Fruit fly (Drosophila melanogaster) whole organism, embryonic: Measurements from ENCODE around the gene MsrA.

Experiments
- Antp ChIP-seq: fragments of 200-800 bp; sonication (Bioruptor generic); optimal IDR thresholded peaks from 3 replicates; lab custom pipeline; 2016; ENCODE audit warnings: missing biosample characterization, missing genetic modification characterization
- Atf3 ChIP-seq: fragments of 200-800 bp; sonication (Bioruptor generic); optimal IDR thresholded peaks from 3 replicates; lab custom pipeline; 2016; ENCODE audit warnings: missing biosample characterization, missing genetic modification characterization
- Bteb2 ChIP-seq: fragments of 200-800 bp; sonication (Bioruptor generic); optimal IDR thresholded peaks from 2 replicates; lab custom pipeline; 2016; ENCODE audit warnings: missing biosample characterization, missing genetic modification characterization
- CG1233 ChIP-seq: fragments of 200-800 bp; sonication (Bioruptor generic); optimal IDR thresholded peaks from 4 replicates; lab custom pipeline; 2018; ENCODE audit warnings: missing biosample characterization, mild to moderate bottlenecking, missing genetic modification characterization
- CG12659 ChIP-seq: fragments of 200-800 bp; sonication (Bioruptor generic); optimal IDR thresholded peaks from 3 replicates; lab custom pipeline; 2017; ENCODE audit warnings: mild to moderate bottlenecking, missing biosample characterization, missing genetic modification reagents, missing genetic modification characterization
- CG12769 ChIP-seq: fragments of 200-800 bp; sonication (Bioruptor generic); optimal IDR thresholded peaks from 2 replicates; lab custom pipeline; 2019; ENCODE audit warnings: missing biosample characterization, mild to moderate bottlenecking, missing genetic modification characterization, moderate library complexity
- CG14050 ChIP-seq: fragments of 200-800 bp; sonication (Bioruptor generic); IDR thresholded peaks from 3 replicates; pipeline ENCODE4 v1.3.6; 2022; ENCODE audit warnings: missing biosample characterization, missing genetic modification characterization
- CG15073 ChIP-seq: fragments of 200-800 bp; sonication (Bioruptor generic); optimal IDR thresholded peaks from 2 replicates; lab custom pipeline; 2016; ENCODE audit warnings: missing biosample characterization, missing genetic modification characterization
- CG1529 ChIP-seq: fragments of 200-800 bp; sonication (Bioruptor generic); optimal IDR thresholded peaks from 3 replicates; lab custom pipeline; 2018; ENCODE audit warnings: missing biosample characterization, missing genetic modification characterization
- CG17568 ChIP-seq: fragments of 200-800 bp; sonication (Bioruptor generic); optimal IDR thresholded peaks from 2 replicates; lab custom pipeline; 2018; ENCODE audit warnings: missing biosample characterization, mild to moderate bottlenecking, missing genetic modification characterization, moderate library complexity
- CG34422 ChIP-seq: fragments of 200-800 bp; sonication (Bioruptor generic); IDR thresholded peaks from 3 replicates; pipeline ENCODE4 v1.3.6; 2022; ENCODE audit warnings: missing biosample characterization, missing genetic modification characterization
- CG3838 ChIP-seq: fragments of 200-800 bp; sonication (Bioruptor generic); optimal IDR thresholded peaks from 3 replicates; lab custom pipeline; 2016; ENCODE audit warnings: missing biosample characterization, missing genetic modification characterization
- CG3847 ChIP-seq: fragments of 200-800 bp; sonication (Bioruptor generic); IDR thresholded peaks from 2 replicates; pipeline ENCODE4 v1.3.6; 2022; ENCODE audit warnings: missing biosample characterization, missing genetic modification characterization
- CG4617 ChIP-seq: fragments of 200-800 bp; sonication (Bioruptor generic); optimal IDR thresholded peaks from 3 replicates; lab custom pipeline; 2016; ENCODE audit warnings: missing biosample characterization, missing genetic modification characterization, borderline replicate concordance
- CG5953 ChIP-seq: fragments of 200-800 bp; sonication (Bioruptor generic); IDR thresholded peaks from 2 replicates; pipeline ENCODE4 v1.3.6; 2022; ENCODE audit warnings: missing biosample characterization, missing genetic modification characterization
- CG8290 ChIP-seq, 3 experiments: fragments of 200-800 bp; sonication (Bioruptor generic); optimal IDR thresholded peaks; 2 replicates each; lab custom pipeline; 2016 to 2019; ENCODE audit warnings: missing biosample characterization in 3 of 3, missing genetic modification characterization in 3 of 3, mild to moderate bottlenecking in 2 of 3, moderate library complexity in 1 of 3
- Deaf1 ChIP-seq: fragments of 200-800 bp; optimal IDR thresholded peaks from 3 replicates; lab custom pipeline; 2019; ENCODE audit warnings: missing biosample characterization, mild to moderate bottlenecking, missing genetic modification characterization, moderate library complexity
- Dp ChIP-seq: fragments of 200-800 bp; sonication (Bioruptor generic); optimal IDR thresholded peaks from 2 replicates; lab custom pipeline; 2018; ENCODE audit warnings: missing biosample characterization, mild to moderate bottlenecking, missing genetic modification characterization, moderate library complexity
- Ets65A ChIP-seq: fragments of 200-800 bp; sonication (Bioruptor generic); peaks from one replicate; lab custom pipeline; 2016; ENCODE audit warnings: missing biosample characterization, missing genetic modification characterization
- HLH54F ChIP-seq: fragments of 200-800 bp; sonication (Bioruptor generic); optimal IDR thresholded peaks from 3 replicates; lab custom pipeline; 2016; ENCODE audit warnings: missing biosample characterization, missing genetic modification characterization
- Hand ChIP-seq: fragments of 200-800 bp; sonication (Bioruptor generic); optimal IDR thresholded peaks from 2 replicates; lab custom pipeline; 2017; ENCODE audit warnings: mild to moderate bottlenecking, missing biosample characterization, missing genetic modification reagents, missing genetic modification characterization
- Kr ChIP-seq: fragments of 200-800 bp; sonication (Bioruptor generic); optimal IDR thresholded peaks from 2 replicates; lab custom pipeline; 2017; ENCODE audit warnings: missing biosample characterization, mild to moderate bottlenecking, missing genetic modification characterization
- Med ChIP-seq: fragments of 200-800 bp; sonication (Bioruptor generic); peaks from one replicate; lab custom pipeline; 2016; ENCODE audit warnings: missing biosample characterization, missing genetic modification characterization, mild to moderate bottlenecking, inconsistent platforms, moderate library complexity
- Neu2 ChIP-seq: fragments of 200-800 bp; sonication (Bioruptor generic); optimal IDR thresholded peaks from 3 replicates; lab custom pipeline; 2016; ENCODE audit warnings: missing biosample characterization, missing genetic modification characterization, borderline replicate concordance
- Nf-YA ChIP-seq: fragments of 200-800 bp; sonication (Bioruptor generic); IDR thresholded peaks from 2 replicates; pipeline ENCODE4 v1.3.6; 2022; ENCODE audit warnings: missing biosample characterization, missing genetic modification characterization
- NfI ChIP-seq: fragments of 200-800 bp; sonication (Bioruptor generic); optimal IDR thresholded peaks from 3 replicates; lab custom pipeline; 2018; ENCODE audit warnings: missing biosample characterization, mild to moderate bottlenecking, missing genetic modification characterization, moderate library complexity
- Ravus ChIP-seq: fragments of 200-800 bp; sonication (Bioruptor generic); IDR thresholded peaks from 2 replicates; pipeline ENCODE4 v1.3.6; 2022; ENCODE audit warnings: missing biosample characterization, missing genetic modification characterization
- Scr ChIP-seq: fragments of 200-800 bp; sonication (Bioruptor generic); IDR thresholded peaks from 2 replicates; pipeline ENCODE4 v1.3.6; 2022; ENCODE audit warnings: missing biosample characterization, missing genetic modification characterization; ENCODE audit not compliant: partially characterized antibody
- bigmax ChIP-seq: fragments of 200-800 bp; sonication (Bioruptor generic); optimal IDR thresholded peaks from 2 replicates; lab custom pipeline; 2018; ENCODE audit warnings: missing biosample characterization, mild to moderate bottlenecking, missing genetic modification characterization
- br ChIP-seq: fragments of >200 bp; optimal IDR thresholded peaks from 2 replicates; lab custom pipeline; 2017
- bsh ChIP-seq, 2 experiments: fragments of 200-800 bp; sonication (Bioruptor generic); optimal IDR thresholded peaks; 2 replicates each; lab custom pipeline; 2017 to 2018; ENCODE audit warnings: mild to moderate bottlenecking in 2 of 2, missing biosample characterization in 2 of 2, missing genetic modification characterization in 2 of 2, moderate library complexity in 1 of 2
- cas ChIP-seq: fragments of 200-800 bp; sonication (Bioruptor generic); IDR thresholded peaks from 2 replicates; pipeline ENCODE4 v1.3.6; 2022; ENCODE audit warnings: missing biosample characterization, missing genetic modification characterization
- chif ChIP-seq, 2 experiments: fragments of 200-800 bp; sonication (Bioruptor generic); optimal IDR thresholded peaks; 3 replicates each; lab custom pipeline; 2016; ENCODE audit warnings: missing biosample characterization in 2 of 2, missing genetic modification characterization in 2 of 2
- chn ChIP-seq: fragments of 200-800 bp; sonication (Bioruptor generic); optimal IDR thresholded peaks from 2 replicates; lab custom pipeline; 2016; ENCODE audit warnings: missing biosample characterization, missing genetic modification characterization
- corto ChIP-seq: fragments of 200-800 bp; sonication (Bioruptor generic); optimal IDR thresholded peaks from 2 replicates; lab custom pipeline; 2016; ENCODE audit warnings: missing biosample characterization, mild to moderate bottlenecking, missing genetic modification characterization, moderate library complexity
- croc ChIP-seq: fragments of 200-800 bp; sonication (Bioruptor generic); conservative IDR thresholded peaks from 3 replicates; pipeline ENCODE4 v1.3.6; 2022; ENCODE audit warnings: missing biosample characterization, missing genetic modification characterization
- da ChIP-seq: fragments of 200-800 bp; sonication (Bioruptor generic); optimal IDR thresholded peaks from 2 replicates; lab custom pipeline; 2016; ENCODE audit warnings: missing biosample characterization, missing genetic modification characterization
- dati ChIP-seq: fragments of 200-800 bp; sonication (Bioruptor generic); IDR thresholded peaks from 2 replicates; pipeline ENCODE4 v1.3.6; 2022; ENCODE audit warnings: missing biosample characterization, missing genetic modification characterization
- emc ChIP-seq: fragments of 200-800 bp; sonication (Bioruptor generic); optimal IDR thresholded peaks from 2 replicates; lab custom pipeline; 2016; ENCODE audit warnings: missing biosample characterization, missing genetic modification characterization
- fd64A ChIP-seq: fragments of 200-800 bp; sonication (Bioruptor generic); optimal IDR thresholded peaks from 3 replicates; lab custom pipeline; 2018; ENCODE audit warnings: missing biosample characterization, mild to moderate bottlenecking, missing genetic modification characterization
- ind ChIP-seq: fragments of 200-800 bp; sonication (Bioruptor generic); optimal IDR thresholded peaks from 3 replicates; lab custom pipeline; 2016; ENCODE audit warnings: missing biosample characterization, missing genetic modification characterization
- jigr1 ChIP-seq: fragments of 200-800 bp; sonication (Bioruptor generic); IDR thresholded peaks from 3 replicates; pipeline ENCODE4 v1.3.6; 2022; ENCODE audit warnings: missing biosample characterization, missing genetic modification characterization
- kay ChIP-seq: fragments of 200-800 bp; sonication (Bioruptor generic); optimal IDR thresholded peaks from 2 replicates; lab custom pipeline; 2016; ENCODE audit warnings: missing biosample characterization, missing genetic modification characterization
- mam ChIP-seq: fragments of 200-800 bp; sonication (Bioruptor generic); optimal IDR thresholded peaks from 3 replicates; lab custom pipeline; 2016; ENCODE audit warnings: missing biosample characterization, missing genetic modification characterization
- nom ChIP-seq: fragments of 200-800 bp; sonication (Bioruptor generic); optimal IDR thresholded peaks from 2 replicates; lab custom pipeline; 2017; ENCODE audit warnings: missing biosample characterization, missing genetic modification characterization, mild to moderate bottlenecking, moderate library complexity, missing genetic modification reagents
- onecut ChIP-seq: fragments of 200-800 bp; sonication (Bioruptor generic); IDR thresholded peaks from 2 replicates; pipeline ENCODE4 v1.3.6; 2022; ENCODE audit warnings: missing biosample characterization, missing genetic modification characterization
- pb ChIP-seq: fragments of 200-800 bp; sonication (Bioruptor generic); optimal IDR thresholded peaks from 3 replicates; lab custom pipeline; 2016; ENCODE audit warnings: missing biosample characterization, missing genetic modification characterization
- pum ChIP-seq: fragments of 200-800 bp; sonication (Bioruptor generic); optimal IDR thresholded peaks from 2 replicates; lab custom pipeline; 2016; ENCODE audit warnings: missing biosample characterization, missing genetic modification characterization
- run ChIP-seq: fragments of 200-800 bp; sonication (Bioruptor generic); optimal IDR thresholded peaks from 3 replicates; lab custom pipeline; 2018; ENCODE audit warnings: missing biosample characterization, mild to moderate bottlenecking, missing genetic modification characterization
- slp2 ChIP-seq: fragments of 200-800 bp; sonication (Bioruptor generic); optimal IDR thresholded peaks from 2 replicates; lab custom pipeline; 2016; ENCODE audit warnings: missing biosample characterization, missing genetic modification characterization
- vnd ChIP-seq: fragments of 200-800 bp; sonication (Bioruptor generic); IDR thresholded peaks from 3 replicates; pipeline ENCODE4 v1.3.6; 2022; ENCODE audit warnings: missing biosample characterization, missing genetic modification characterization; ENCODE audit not compliant: partially characterized antibody

Gene MsrA

DNA sequence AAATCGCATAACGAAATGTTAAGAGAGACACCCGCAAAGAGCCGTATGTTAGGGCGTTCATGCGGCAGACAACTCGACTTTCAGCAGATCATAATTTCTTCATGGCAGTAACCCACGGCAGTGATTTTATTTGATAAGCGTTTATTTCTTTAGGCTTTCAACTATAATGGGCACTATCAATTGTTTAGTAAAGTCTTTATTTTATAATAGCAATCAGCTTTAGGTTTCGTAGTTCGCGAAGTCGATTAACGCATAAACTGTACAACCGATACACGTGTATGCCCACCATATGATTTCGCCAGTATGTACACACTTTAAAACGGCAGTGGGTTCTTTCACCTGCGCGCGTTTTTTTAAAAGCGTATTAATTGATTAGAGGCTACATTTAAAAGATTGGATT lies 2.6 kb upstream of the MsrA start, which contains the start of gene CG7841 (continued):
- peak; percentile 91 for TF ChIP-seq CG3838
- peak; percentile 94 for TF ChIP-seq da (GFP tag; lab: Kevin White, UChicago)
- peak; percentile 98 for TF ChIP-seq Ets65A (GFP tag; lab: Kevin White, UChicago)
- peak; percentile 98 for TF ChIP-seq CG1233 (GFP tag; lab: Kevin White, UChicago)
- no peak; the same call in 1 of the 3 replicates for TF ChIP-seq jigr1 (GFP tag; lab: Robert Waterston, UW)
- peak; percentile 92 for TF ChIP-seq slp2 (GFP tag; lab: Kevin White, UChicago)
- TF ChIP-seq nom (GFP tag; lab: Kevin White, UChicago), result peak; percentile 98
- TF ChIP-seq kay (GFP tag; lab: Kevin White, UChicago), result peak; percentile 93
- TF ChIP-seq mam, result peak; percentile 96
- peak; percentile 96 for TF ChIP-seq CG14050
- TF ChIP-seq CG15073 (GFP tag; lab: Kevin White, UChicago), result peak; percentile 61
- peak; percentile 96 for TF ChIP-seq onecut
- peak; percentile 98 for TF ChIP-seq corto
- peak; percentile 93 for TF ChIP-seq CG5953 (GFP tag; lab: Robert Waterston, UW)
- peak; percentile 92 for TF ChIP-seq Nf-YA (GFP tag; lab: Robert Waterston, UW)
- peak; percentile 94 for TF ChIP-seq Atf3 (GFP tag; lab: Kevin White, UChicago)
- peak; percentile 87 for TF ChIP-seq Deaf1
- TF ChIP-seq bigmax (GFP tag; lab: Kevin White, UChicago), result peak; percentile 80
- TF ChIP-seq NfI (GFP tag; lab: Kevin White, UChicago), result peak; percentile 98
- TF ChIP-seq Kr, result peak; percentile 85
- TF ChIP-seq CG1529 (GFP tag; lab: Kevin White, UChicago), result peak; percentile 96
- no peak for TF ChIP-seq vnd
- peak; percentile 97 for TF ChIP-seq HLH54F (GFP tag; lab: Kevin White, UChicago)
- peak; percentile 99 for TF ChIP-seq Hand (GFP tag; lab: Kevin White, UChicago)
- peak; percentile 94 for TF ChIP-seq CG8290 (GFP tag; optimal IDR thresholded peaks at IDR 0.05; lab: Kevin White, UChicago)
- peak; percentile 94 to 96 for TF ChIP-seq CG8290 (tag; optimal IDR thresholded peaks at IDR 0.05; lab: Kevin White, UChicago)
- peak; percentile 98 for TF ChIP-seq fd64A (GFP tag; lab: Kevin White, UChicago)
- peak; percentile 95 for TF ChIP-seq Antp (GFP tag; lab: Kevin White, UChicago)
- TF ChIP-seq ind (GFP tag; lab: Kevin White, UChicago), result peak; percentile 96
- TF ChIP-seq bsh (GFP tag; optimal IDR thresholded peaks at IDR 0.05; lab: Kevin White, UChicago), result peak; percentile 96 to 99
- peak; percentile 97 for TF ChIP-seq run (tag; lab: Kevin White, UChicago)
- TF ChIP-seq Ravus (GFP tag; lab: Robert Waterston, UW), result peak; percentile 75; the same call in 1 of the 2 replicates
- TF ChIP-seq dati (GFP tag; lab: Robert Waterston, UW), result peak; percentile 87; the same call in 1 of the 2 replicates
- peak; percentile 94 for TF ChIP-seq CG34422 (GFP tag; lab: Robert Waterston, UW)
- TF ChIP-seq chn (GFP tag; lab: Kevin White, UChicago), result peak; percentile 97
- TF ChIP-seq Neu2 (GFP tag; lab: Kevin White, UChicago), result peak; percentile 91
- TF ChIP-seq Med (GFP tag; lab: Kevin White, UChicago), result peak; percentile 100
- TF ChIP-seq CG3847 (GFP tag; lab: Robert Waterston, UW), result peak; percentile 94
- TF ChIP-seq cas (GFP tag; lab: Robert Waterston, UW), result peak; percentile 92; the same call in 1 of the 2 replicates
- no peak for TF ChIP-seq Scr
- TF ChIP-seq CG12659 (GFP tag; lab: Kevin White, UChicago), result peak; percentile 99
- TF ChIP-seq br (lab: Kevin White, UChicago), result no peak
- TF ChIP-seq Dp, result peak; percentile 87
- peak; percentile 97 to 98 for TF ChIP-seq chif (GFP tag; optimal IDR thresholded peaks at IDR 0.05; lab: Kevin White, UChicago)
- TF ChIP-seq pum (GFP tag; lab: Kevin White, UChicago), result peak; percentile 95
- TF ChIP-seq croc (GFP tag; lab: Robert Waterston, UW), result peak; percentile 86
- peak; percentile 98 for TF ChIP-seq CG17568 (GFP tag; lab: Kevin White, UChicago)
- peak; percentile 90 for TF ChIP-seq emc (GFP tag; lab: Kevin White, UChicago)
- TF ChIP-seq CG12769, result peak; percentile 98
- TF ChIP-seq CG4617 (GFP tag; lab: Kevin White, UChicago), result peak; percentile 82
- TF ChIP-seq pb (GFP tag; lab: Kevin White, UChicago), result peak; percentile 95
- peak; percentile 97 for TF ChIP-seq Bteb2
